Worm (Caenorhabditis elegans) whole organism, late embryonic: ENCODE data around the gene T02H6.1.

ENCODE experiments used
- C08G9.2 ChIP-seq: sonication (generic microtip); optimal IDR thresholded peaks from 2 replicates; lab custom pipeline; 2016; ENCODE audit warnings: mild to moderate bottlenecking, missing genetic modification characterization, moderate library complexity, missing compliant biosample characterization
- ceh-14 ChIP-seq: sonication (generic microtip); optimal IDR thresholded peaks from 2 replicates; lab custom pipeline; 2016; ENCODE audit warnings: missing genotype, missing genetic modification characterization, missing compliant biosample characterization
- ceh-19 ChIP-seq: fragments of 200-800 bp; sonication (Bioruptor generic); optimal IDR thresholded peaks from 2 replicates; lab custom pipeline; 2018; ENCODE audit warnings: mild to moderate bottlenecking, missing genetic modification characterization, missing compliant biosample characterization
- ceh-2 ChIP-seq: sonication (generic microtip); optimal IDR thresholded peaks from 2 replicates; lab custom pipeline; 2016; ENCODE audit warnings: missing genotype, missing genetic modification characterization, missing compliant biosample characterization
- ceh-22 ChIP-seq: sonication (generic microtip); optimal IDR thresholded peaks from 2 replicates; lab custom pipeline; 2017; ENCODE audit warnings: missing biosample characterization, missing genetic modification characterization
- ceh-48 ChIP-seq: sonication (generic microtip); optimal IDR thresholded peaks from 2 replicates; lab custom pipeline; 2016; ENCODE audit warnings: missing genetic modification characterization, inconsistent platforms, missing compliant biosample characterization
- ceh-6 ChIP-seq: fragments of 200-800 bp; sonication (Bioruptor generic); optimal IDR thresholded peaks from 2 replicates; lab custom pipeline; 2018; ENCODE audit warnings: mild to moderate bottlenecking, missing genetic modification characterization, missing compliant biosample characterization
- che-1 ChIP-seq: sonication (generic microtip); optimal IDR thresholded peaks from 2 replicates; lab custom pipeline; 2016; ENCODE audit warnings: mild to moderate bottlenecking, missing genetic modification characterization, missing compliant biosample characterization
- dmd-4 ChIP-seq: sonication (generic microtip); optimal IDR thresholded peaks from 2 replicates; lab custom pipeline; 2016; ENCODE audit warnings: borderline replicate concordance, missing genetic modification characterization, missing compliant biosample characterization
- dve-1 ChIP-seq: sonication (generic microtip); optimal IDR thresholded peaks from 2 replicates; lab custom pipeline; 2017; ENCODE audit warnings: antibody characterized with exemption, mild to moderate bottlenecking, missing genetic modification characterization, missing compliant biosample characterization
- elt-2 ChIP-seq: sonication (generic microtip); optimal IDR thresholded peaks from 2 replicates; lab custom pipeline; 2016; ENCODE audit warnings: missing genetic modification reagents, missing genetic modification characterization, missing compliant biosample characterization
- fax-1 ChIP-seq: sonication (generic microtip); optimal IDR thresholded peaks from 2 replicates; lab custom pipeline; 2016; ENCODE audit warnings: missing genotype, missing genetic modification characterization, missing compliant biosample characterization
- fkh-10 ChIP-seq: fragments of 150-350 bp; optimal IDR thresholded peaks from 2 replicates; lab custom pipeline; 2014; ENCODE audit warnings: missing biosample characterization, missing genetic modification reagents, missing genetic modification characterization
- fkh-6 ChIP-seq: sonication (generic microtip); optimal IDR thresholded peaks from 2 replicates; lab custom pipeline; 2016; ENCODE audit warnings: missing genetic modification characterization, missing compliant biosample characterization
- hlh-13 ChIP-seq: fragments of 200-800 bp; sonication (Bioruptor generic); optimal IDR thresholded peaks from 2 replicates; lab custom pipeline; 2018; ENCODE audit warnings: mild to moderate bottlenecking, missing genetic modification characterization, missing compliant biosample characterization
- hlh-30 ChIP-seq: sonication (generic microtip); optimal IDR thresholded peaks from 2 replicates; lab custom pipeline; 2017; ENCODE audit warnings: antibody characterized with exemption, missing genetic modification characterization, missing compliant biosample characterization; ENCODE audit not compliant: insufficient read depth
- hlh-8 ChIP-seq: sonication (generic microtip); optimal IDR thresholded peaks from 2 replicates; lab custom pipeline; 2016; ENCODE audit warnings: missing genotype, missing genetic modification characterization, missing compliant biosample characterization
- lim-6 ChIP-seq: sonication (generic microtip); optimal IDR thresholded peaks from 2 replicates; lab custom pipeline; 2016; ENCODE audit warnings: missing genetic modification characterization, missing compliant biosample characterization
- madf-2 ChIP-seq: sonication (generic microtip); optimal IDR thresholded peaks from 2 replicates; lab custom pipeline; 2017; ENCODE audit warnings: missing genetic modification characterization, missing compliant biosample characterization
- mec-3 ChIP-seq: sonication (generic microtip); optimal IDR thresholded peaks from 2 replicates; lab custom pipeline; 2016; ENCODE audit warnings: borderline replicate concordance, missing genetic modification characterization, missing compliant biosample characterization
- nfya-1 ChIP-seq: sonication (generic microtip); optimal IDR thresholded peaks from 2 replicates; lab custom pipeline; 2017; ENCODE audit warnings: missing genetic modification characterization, mild to moderate bottlenecking, missing compliant biosample characterization, antibody characterized with exemption, moderate library complexity
- nhr-11 ChIP-seq: fragments of 150-350 bp; optimal IDR thresholded peaks from 2 replicates; lab custom pipeline; 2014; ENCODE audit warnings: missing biosample characterization, missing genetic modification characterization
- nhr-232 ChIP-seq: sonication (generic microtip); optimal IDR thresholded peaks from 2 replicates; lab custom pipeline; 2016; ENCODE audit warnings: missing genetic modification characterization, missing compliant biosample characterization
- npax-4 ChIP-seq: sonication (generic microtip); optimal IDR thresholded peaks from 2 replicates; lab custom pipeline; 2016; ENCODE audit warnings: missing genetic modification characterization, missing compliant biosample characterization
- pag-3 ChIP-seq: sonication (generic microtip); optimal IDR thresholded peaks from 2 replicates; lab custom pipeline; 2016; ENCODE audit warnings: missing compliant biosample characterization, missing genetic modification characterization, borderline replicate concordance
- pax-1 ChIP-seq: fragments of 150-350 bp; optimal IDR thresholded peaks from 2 replicates; lab custom pipeline; 2014; ENCODE audit warnings: missing biosample characterization, missing genetic modification characterization
- pqm-1 ChIP-seq: sonication (generic microtip); optimal IDR thresholded peaks from 2 replicates; lab custom pipeline; 2016; ENCODE audit warnings: missing genetic modification characterization, missing compliant biosample characterization
- rnt-1 ChIP-seq: sonication (generic microtip); optimal IDR thresholded peaks from 2 replicates; lab custom pipeline; 2016; ENCODE audit warnings: missing genetic modification characterization, missing compliant biosample characterization
- sdc-2 ChIP-seq: sonication (generic microtip); optimal IDR thresholded peaks from 2 replicates; lab custom pipeline; 2016; ENCODE audit warnings: missing genotype, missing genetic modification characterization, missing compliant biosample characterization
- syd-9 ChIP-seq: sonication (generic microtip); optimal IDR thresholded peaks from 2 replicates; lab custom pipeline; 2016; ENCODE audit warnings: mild to moderate bottlenecking, missing genetic modification characterization, moderate library complexity, missing compliant biosample characterization
- tbx-2 ChIP-seq: sonication (generic microtip); optimal IDR thresholded peaks from 2 replicates; lab custom pipeline; 2016; ENCODE audit warnings: missing genetic modification characterization, missing compliant biosample characterization
- unc-86 ChIP-seq: sonication (generic microtip); optimal IDR thresholded peaks from 2 replicates; lab custom pipeline; 2016; ENCODE audit warnings: missing genetic modification characterization, missing compliant biosample characterization
- ztf-16 ChIP-seq: sonication (generic microtip); optimal IDR thresholded peaks from 2 replicates; lab custom pipeline; 2017; ENCODE audit warnings: missing genetic modification characterization, missing compliant biosample characterization

Gene T02H6.1

ce11 chrII:701371-702139 is 7.6 kb upstream of the T02H6.1 start, which contains the start of gene thoc-1:
Gene thoc-1, plus strand, starts transcription at chrII:702107.
- TF ChIP-seq lim-6 = no peak
- no peak for TF ChIP-seq mec-3 (tag; lab: Kevin White, UChicago)
- no peak for TF ChIP-seq fax-1 (tag; lab: Kevin White, UChicago)
- no peak for TF ChIP-seq elt-2 (tag; lab: Kevin White, UChicago)
- TF ChIP-seq fkh-6 = no peak
- TF ChIP-seq ceh-6 (GFP tag; lab: Kevin White, UChicago) = no peak
- TF ChIP-seq nfya-1 = no peak
- TF ChIP-seq nhr-11 (tag; lab: Kevin White, UChicago) = no peak
- no peak for TF ChIP-seq hlh-13 (GFP tag; lab: Kevin White, UChicago)
- no peak for TF ChIP-seq ceh-19 (GFP tag; lab: Kevin White, UChicago)
- TF ChIP-seq dve-1 (tag; lab: Kevin White, UChicago) = no peak
- no peak for TF ChIP-seq unc-86 (tag; lab: Kevin White, UChicago)
- TF ChIP-seq ztf-16 = no peak
- TF ChIP-seq ceh-14 (tag; lab: Kevin White, UChicago) = no peak

ce11 chrII:721931-722330 is 12.8 kb downstream of the T02H6.1 start:
- TF ChIP-seq hlh-13 (GFP tag; lab: Kevin White, UChicago) = no peak
- no peak for TF ChIP-seq npax-4 (tag; lab: Kevin White, UChicago)
- no peak for TF ChIP-seq C08G9.2 (tag; lab: Kevin White, UChicago)

ce11 chrII:723488-723887 is 14.3 kb downstream of the T02H6.1 start, which contains the start of gene rfip-2:
Gene rfip-2, plus strand, starts transcription at chrII:723788.
- TF ChIP-seq nhr-232 = no peak
- TF ChIP-seq ceh-2 (tag; lab: Kevin White, UChicago) = no peak
- TF ChIP-seq dve-1 (tag; lab: Kevin White, UChicago) = no peak
- TF ChIP-seq ceh-22 (tag; lab: Kevin White, UChicago) = no peak
- no peak for TF ChIP-seq pax-1
- TF ChIP-seq syd-9 (tag; lab: Kevin White, UChicago) = no peak
- TF ChIP-seq fkh-10 (GFP tag; lab: Kevin White, UChicago) = no peak
- TF ChIP-seq hlh-30 = no peak
- TF ChIP-seq nhr-11 (tag; lab: Kevin White, UChicago) = no peak
- TF ChIP-seq pqm-1 = no peak
- TF ChIP-seq, all 69 proteins: peak for 0

- TF ChIP-seq sdc-2 (tag; lab: Kevin White, UChicago) (no peak), ceh-48 (tag; lab: Kevin White, UChicago) (peak; percentile 74), pag-3 (no peak)
These were observed 14.8 kb downstream of the T02H6.1 start for ce11 chrII:724004-724403.

ce11 chrII:729931-730330 is 20.8 kb downstream of the T02H6.1 start:
- TF ChIP-seq tbx-2 (tag; lab: Kevin White, UChicago) = no peak
- TF ChIP-seq ceh-6 (GFP tag; lab: Kevin White, UChicago) = no peak
- no peak for TF ChIP-seq sdc-2 (tag; lab: Kevin White, UChicago)
- no peak for TF ChIP-seq madf-2
- no peak for TF ChIP-seq ceh-2 (tag; lab: Kevin White, UChicago)
- no peak for TF ChIP-seq hlh-8 (tag; lab: Kevin White, UChicago)
- no peak for TF ChIP-seq lim-6
- no peak for TF ChIP-seq ceh-14 (tag; lab: Kevin White, UChicago)
- no peak for TF ChIP-seq che-1 (tag; lab: Kevin White, UChicago)
- no peak for TF ChIP-seq nfya-1
- no peak for TF ChIP-seq rnt-1 (tag; lab: Kevin White, UChicago)
- no peak for TF ChIP-seq dmd-4 (tag; lab: Kevin White, UChicago)
